Worm (Caenorhabditis elegans) whole organism, L1 larva: ENCODE measurements around the gene C33H5.13.

ENCODE experiments used
- ama-1 ChIP-seq: fragments of 150-350 bp; optimal IDR thresholded peaks from 2 replicates; lab custom pipeline; 2014
- elt-3 ChIP-seq, 6 experiments: fragments of 150-350 bp in 1 of 6; sonication (generic microtip); optimal IDR thresholded peaks; 2 replicates each; lab custom pipeline; 2017 to 2018; ENCODE audit warnings: missing biosample characterization in 6 of 6, missing genetic modification characterization in 6 of 6, inconsistent platforms in 1 of 6
- lin-13 ChIP-seq: fragments of 150-350 bp; optimal IDR thresholded peaks from 2 replicates; lab custom pipeline; 2014; ENCODE audit warnings: missing biosample characterization, missing genetic modification reagents, missing genetic modification characterization
- lin-39 ChIP-seq: fragments of 150-350 bp; optimal IDR thresholded peaks from 2 replicates; lab custom pipeline; 2014; ENCODE audit warnings: missing biosample characterization, missing genetic modification reagents, missing genetic modification characterization
- lsy-2 ChIP-seq, 2 experiments: fragments of 150-350 bp; optimal IDR thresholded peaks; 2 replicates each; lab custom pipeline; 2014; ENCODE audit warnings: missing biosample characterization in 2 of 2, missing genetic modification characterization in 2 of 2
- nhr-28 ChIP-seq: fragments of 150-350 bp; optimal IDR thresholded peaks from 2 replicates; lab custom pipeline; 2014; ENCODE audit warnings: missing biosample characterization, missing genetic modification characterization
- pag-3 ChIP-seq: sonication (generic microtip); optimal IDR thresholded peaks from 2 replicates; lab custom pipeline; 2017; ENCODE audit warnings: missing genetic modification characterization, mild to moderate bottlenecking, missing compliant biosample characterization, antibody characterized with exemption, borderline replicate concordance; ENCODE audit not compliant: insufficient read depth

DNA sequence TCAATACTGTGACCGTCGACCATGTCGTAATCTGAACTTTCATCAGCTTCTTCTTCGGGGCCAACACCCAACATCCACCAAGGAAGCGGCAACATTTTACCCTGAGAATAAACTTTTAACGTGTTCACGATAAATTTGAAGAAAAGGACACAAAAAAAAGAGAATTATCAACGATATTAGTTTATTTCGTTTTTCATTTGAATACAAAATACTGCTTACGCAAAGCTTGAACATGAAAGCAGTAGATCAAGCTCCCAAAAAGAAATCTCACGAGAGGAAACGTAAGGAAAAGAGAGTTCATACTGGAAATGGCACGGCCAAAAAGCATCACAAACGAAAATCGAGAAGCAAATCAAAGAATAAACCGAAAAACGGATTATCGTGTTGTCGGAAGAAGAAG is 28.3 kb downstream of the C33H5.13 start, which contains the start of the genes C46A5.6 and C46A5.1:
- TF ChIP-seq lin-39 (tag; lab: Kevin White, UChicago) = no peak
- no peak for TF ChIP-seq ama-1 (lab: Kevin White, UChicago)
- no peak for TF ChIP-seq lin-13 (GFP tag; lab: Kevin White, UChicago)
- no peak for TF ChIP-seq lsy-2 (tag; optimal IDR thresholded peaks at IDR 0.05; lab: Kevin White, UChicago)
- TF ChIP-seq nhr-28 (tag; lab: Kevin White, UChicago) = no peak
- no peak for TF ChIP-seq elt-3 (tag; optimal IDR thresholded peaks at IDR 0.05; lab: Kevin White, UChicago)
- no peak for TF ChIP-seq pag-3 (tag; lab: Kevin White, UChicago)
